Worm (Caenorhabditis elegans) whole organism, young adult: ENCODE results near the gene F22E5.6.
"Not testable (repeated sequence)": the region's sequence is repeated elsewhere in the genome, so short reads cannot be mapped to it uniquely, and the experiment has no call there.

ENCODE experiments used
- B0035.1 ChIP-seq: sonication (generic microtip); optimal IDR thresholded peaks from 2 replicates; lab custom pipeline; 2016; ENCODE audit warnings: missing genetic modification characterization, mild to moderate bottlenecking, missing compliant biosample characterization, missing genotype, missing genetic modification reagents
- C06A6.2 ChIP-seq: fragments of 200-800 bp; sonication (Bioruptor generic); conservative IDR thresholded peaks from 2 replicates; pipeline ENCODE4 v1.3.6; 2022; ENCODE audit warnings: missing genetic modification characterization, missing compliant biosample characterization
- C17E4.6 ChIP-seq: fragments of 200-800 bp; sonication (Bioruptor generic); IDR thresholded peaks from 2 replicates; pipeline ENCODE4 v1.3.6; 2022; ENCODE audit warnings: missing genetic modification reagents, missing genetic modification characterization, missing compliant biosample characterization
- F37B4.10 ChIP-seq: fragments of 200-800 bp; sonication (Bioruptor generic); IDR thresholded peaks from 2 replicates; pipeline ENCODE4 v1.3.6; 2022; ENCODE audit warnings: missing genetic modification characterization, missing compliant biosample characterization
- F49E8.2 ChIP-seq: sonication (generic microtip); optimal IDR thresholded peaks from 3 replicates; lab custom pipeline; 2017; ENCODE audit warnings: missing genetic modification characterization, mild to moderate bottlenecking, missing compliant biosample characterization, antibody characterized with exemption, moderate library complexity; ENCODE audit not compliant: insufficient read depth
- K12H6.12 ChIP-seq: fragments of 200-800 bp; sonication (Bioruptor generic); optimal IDR thresholded peaks from 2 replicates; lab custom pipeline; 2018; ENCODE audit warnings: mild to moderate bottlenecking, missing genetic modification characterization, missing compliant biosample characterization
- Y53F4B.3 ChIP-seq: fragments of 200-800 bp; sonication (Bioruptor generic); IDR thresholded peaks from 2 replicates; pipeline ENCODE4 v1.3.6; 2022; ENCODE audit warnings: missing genetic modification reagents, missing genetic modification characterization, missing compliant biosample characterization
- Y53G8AR.9 ChIP-seq: fragments of 200-800 bp; sonication (Bioruptor generic); conservative IDR thresholded peaks from 2 replicates; pipeline ENCODE4 v1.3.6; 2022; ENCODE audit warnings: missing genetic modification reagents, missing genetic modification characterization, missing compliant biosample characterization
- ZK185.1 ChIP-seq: sonication (generic microtip); optimal IDR thresholded peaks from 2 replicates; lab custom pipeline; 2016; ENCODE audit warnings: mild to moderate bottlenecking, missing genetic modification characterization, missing compliant biosample characterization; ENCODE audit not compliant: poor library complexity, severe bottlenecking
- akir-1 ChIP-seq: fragments of 200-800 bp; sonication (Bioruptor generic); optimal IDR thresholded peaks from 2 replicates; lab custom pipeline; 2018; ENCODE audit warnings: mild to moderate bottlenecking, missing genetic modification characterization, moderate library complexity, missing compliant biosample characterization
- aptf-2 ChIP-seq: fragments of 200-800 bp; sonication (Bioruptor generic); conservative IDR thresholded peaks from 2 replicates; pipeline ENCODE4 v1.3.6; 2022; ENCODE audit warnings: missing genetic modification reagents, missing genetic modification characterization, missing compliant biosample characterization
- atf-7 ChIP-seq: sonication (generic microtip); optimal IDR thresholded peaks from 2 replicates; lab custom pipeline; 2017; ENCODE audit warnings: mild to moderate bottlenecking, missing genetic modification characterization, missing compliant biosample characterization
- athp-1 ChIP-seq: sonication (generic microtip); optimal IDR thresholded peaks from 2 replicates; lab custom pipeline; 2017; ENCODE audit warnings: mild to moderate bottlenecking, missing genetic modification characterization, missing compliant biosample characterization
- attf-6 ChIP-seq: fragments of 200-800 bp; sonication (Bioruptor generic); IDR thresholded peaks from 2 replicates; pipeline ENCODE4 v1.3.6; 2022; ENCODE audit warnings: missing genetic modification reagents, missing genetic modification characterization, missing compliant biosample characterization
- bed-1 ChIP-seq: fragments of 200-800 bp; sonication (Bioruptor generic); IDR thresholded peaks from 2 replicates; pipeline ENCODE4 v1.3.6; 2022; ENCODE audit warnings: missing genetic modification reagents, missing genetic modification characterization, missing compliant biosample characterization
- die-1 ChIP-seq: sonication (generic microtip); optimal IDR thresholded peaks from 2 replicates; lab custom pipeline; 2016; ENCODE audit warnings: missing genotype, mild to moderate bottlenecking, missing genetic modification characterization, missing compliant biosample characterization
- dox-1 ChIP-seq: fragments of 200-800 bp; sonication (Bioruptor generic); IDR thresholded peaks from 2 replicates; pipeline ENCODE4 v1.3.6; 2022; ENCODE audit warnings: missing genetic modification reagents, missing genetic modification characterization, missing compliant biosample characterization
- efl-1 ChIP-seq: fragments of 150-350 bp; optimal IDR thresholded peaks from 2 replicates; lab custom pipeline; 2014; ENCODE audit warnings: missing biosample characterization, missing genetic modification reagents, missing genetic modification characterization
- egl-18 ChIP-seq: fragments of 200-800 bp; sonication (Bioruptor generic); IDR thresholded peaks from 2 replicates; pipeline ENCODE4 v1.3.6; 2022; ENCODE audit warnings: missing genetic modification reagents, missing genetic modification characterization, missing compliant biosample characterization
- ekl-4 ChIP-seq: fragments of 200-800 bp; sonication (Bioruptor generic); IDR thresholded peaks from 2 replicates; pipeline ENCODE4 v1.3.6; 2022; ENCODE audit warnings: missing genetic modification reagents, missing genetic modification characterization, missing compliant biosample characterization
- ets-4 ChIP-seq: fragments of 200-800 bp; sonication (Bioruptor generic); optimal IDR thresholded peaks from 2 replicates; lab custom pipeline; 2018; ENCODE audit warnings: mild to moderate bottlenecking, missing genetic modification characterization, missing compliant biosample characterization
- hsf-1 ChIP-seq: fragments of 200-800 bp; sonication (Bioruptor generic); IDR thresholded peaks from 2 replicates; pipeline ENCODE4 v1.3.6; 2022; ENCODE audit warnings: missing genetic modification reagents, missing genetic modification characterization, missing compliant biosample characterization
- lag-1 ChIP-seq: fragments of 200-800 bp; sonication (Bioruptor generic); IDR thresholded peaks from 2 replicates; pipeline ENCODE4 v1.3.6; 2022; ENCODE audit warnings: missing genetic modification reagents, missing genetic modification characterization, missing compliant biosample characterization
- let-526 ChIP-seq: fragments of 200-800 bp; sonication (Bioruptor generic); IDR thresholded peaks from 2 replicates; pipeline ENCODE4 v1.3.6; 2022; ENCODE audit warnings: missing genetic modification reagents, missing genetic modification characterization, missing compliant biosample characterization
- lsl-1 ChIP-seq: fragments of 200-800 bp; sonication (Bioruptor generic); optimal IDR thresholded peaks from 2 replicates; lab custom pipeline; 2018; ENCODE audit warnings: mild to moderate bottlenecking, missing genetic modification characterization, moderate library complexity, missing compliant biosample characterization
- madf-3 ChIP-seq: fragments of 200-800 bp; sonication (Bioruptor generic); IDR thresholded peaks from 2 replicates; pipeline ENCODE4 v1.3.6; 2022; ENCODE audit warnings: missing genetic modification reagents, missing genetic modification characterization, missing compliant biosample characterization
- madf-6 ChIP-seq: fragments of 200-800 bp; sonication (Bioruptor generic); IDR thresholded peaks from 2 replicates; pipeline ENCODE4 v1.3.6; 2022; ENCODE audit warnings: missing genetic modification reagents, missing genetic modification characterization, missing compliant biosample characterization
- madf-8 ChIP-seq: fragments of 200-800 bp; sonication (Bioruptor generic); conservative IDR thresholded peaks from 2 replicates; pipeline ENCODE4 v1.3.6; 2022; ENCODE audit warnings: missing genetic modification reagents, missing genetic modification characterization, missing compliant biosample characterization
- mel-28 ChIP-seq: sonication (generic microtip); optimal IDR thresholded peaks from 2 replicates; lab custom pipeline; 2016; ENCODE audit warnings: borderline replicate concordance, mild to moderate bottlenecking, missing genetic modification characterization, missing compliant biosample characterization
- nhr-80 ChIP-seq: sonication (generic microtip); optimal IDR thresholded peaks from 2 replicates; lab custom pipeline; 2016; ENCODE audit warnings: missing genetic modification characterization, missing compliant biosample characterization
- nhr-90 ChIP-seq: sonication (generic microtip); optimal IDR thresholded peaks from 2 replicates; lab custom pipeline; 2016; ENCODE audit warnings: missing genotype, mild to moderate bottlenecking, missing genetic modification characterization, missing compliant biosample characterization
- rec-8 ChIP-seq, 2 experiments: sonication (generic microtip); optimal IDR thresholded peaks; 2 replicates each; lab custom pipeline; 2016; ENCODE audit warnings: mild to moderate bottlenecking in 2 of 2, missing genetic modification characterization in 2 of 2, missing genetic modification reagents in 2 of 2, missing genotype in 2 of 2, missing biosample characterization in 1 of 2, missing compliant biosample characterization in 1 of 2, moderate library complexity in 1 of 2
- rpc-1 ChIP-seq, 2 experiments: fragments of 150-350 bp in 1 of 2; sonication (generic microtip) in 1 of 2; optimal IDR thresholded peaks; 2 replicates each; lab custom pipeline; 2014 to 2018; ENCODE audit warnings: missing biosample characterization in 1 of 2, missing genetic modification characterization in 1 of 2, missing genetic modification reagents in 1 of 2, missing genotype in 1 of 2
- sdz-38 ChIP-seq: sonication (generic microtip); optimal IDR thresholded peaks from 2 replicates; lab custom pipeline; 2016; ENCODE audit warnings: missing genotype, missing genetic modification characterization, missing compliant biosample characterization
- snpc-4 ChIP-seq, 5 experiments: fragments of 150-350 bp in 1 of 5; sonication (generic microtip) in 4 of 5; optimal IDR thresholded peaks; 2 replicates each; lab custom pipeline; 2014 to 2018; ENCODE audit warnings: missing genetic modification characterization in 5 of 5, missing biosample characterization in 3 of 5, antibody characterized with exemption in 2 of 5, mild to moderate bottlenecking in 2 of 5, missing compliant biosample characterization in 2 of 5, missing genotype in 2 of 5, moderate library complexity in 2 of 5, missing genetic modification reagents in 1 of 5
- sptf-2 ChIP-seq: fragments of 200-800 bp; sonication (Bioruptor generic); optimal IDR thresholded peaks from 2 replicates; lab custom pipeline; 2018; ENCODE audit warnings: mild to moderate bottlenecking, missing genetic modification characterization, missing compliant biosample characterization
- tbx-9 ChIP-seq: sonication (generic microtip); optimal IDR thresholded peaks from 2 replicates; lab custom pipeline; 2016; ENCODE audit warnings: borderline replicate concordance, missing genetic modification characterization, inconsistent platforms, missing compliant biosample characterization
- unc-62 ChIP-seq: fragments of 150-350 bp; optimal IDR thresholded peaks from 2 replicates; lab custom pipeline; 2014; ENCODE audit warnings: missing biosample characterization, missing genetic modification reagents, missing genetic modification characterization
- ztf-18 ChIP-seq: sonication (generic microtip); optimal IDR thresholded peaks from 2 replicates; lab custom pipeline; 2016; ENCODE audit warnings: missing genotype, mild to moderate bottlenecking, missing genetic modification characterization, missing compliant biosample characterization
- ztf-25 ChIP-seq: fragments of 200-800 bp; sonication (Bioruptor generic); IDR thresholded peaks from 2 replicates; pipeline ENCODE4 v1.3.6; 2022; ENCODE audit warnings: missing genetic modification reagents, missing genetic modification characterization, missing compliant biosample characterization
- ztf-26 ChIP-seq: sonication (generic microtip); optimal IDR thresholded peaks from 2 replicates; lab custom pipeline; 2017; ENCODE audit warnings: missing genetic modification characterization, missing compliant biosample characterization
- ztf-28 ChIP-seq: fragments of 200-800 bp; sonication (Bioruptor generic); IDR thresholded peaks from 2 replicates; pipeline ENCODE4 v1.3.6; 2022; ENCODE audit warnings: missing genetic modification reagents, missing genetic modification characterization, missing compliant biosample characterization

The F22E5.6 gene

ce11 chrII:2672320-2672719 lies 22.7 kb downstream of the F22E5.6 start, which contains the start of gene sri-57:
Gene sri-57, minus strand, starts transcription at chrII:2672420.
- TF ChIP-seq akir-1 (GFP tag; lab: Kevin White, UChicago); nhr-80 (tag; lab: Kevin White, UChicago); nhr-90 (tag; lab: Kevin White, UChicago): not testable (repeated sequence)

- TF ChIP-seq attf-6 (GFP tag; lab: Robert Waterston, UW); madf-6 (GFP tag; lab: Robert Waterston, UW); ZK185.1: not testable (repeated sequence)
Measured at ce11 chrII:2673534-2673933, 23.9 kb downstream of the F22E5.6 start, which contains the start of the genes F22E5.20 and F22E5.1. Gene F22E5.20, minus strand, starts transcription at chrII:2673634. Gene F22E5.1, plus strand, starts transcription at chrII:2673775.

DNA sequence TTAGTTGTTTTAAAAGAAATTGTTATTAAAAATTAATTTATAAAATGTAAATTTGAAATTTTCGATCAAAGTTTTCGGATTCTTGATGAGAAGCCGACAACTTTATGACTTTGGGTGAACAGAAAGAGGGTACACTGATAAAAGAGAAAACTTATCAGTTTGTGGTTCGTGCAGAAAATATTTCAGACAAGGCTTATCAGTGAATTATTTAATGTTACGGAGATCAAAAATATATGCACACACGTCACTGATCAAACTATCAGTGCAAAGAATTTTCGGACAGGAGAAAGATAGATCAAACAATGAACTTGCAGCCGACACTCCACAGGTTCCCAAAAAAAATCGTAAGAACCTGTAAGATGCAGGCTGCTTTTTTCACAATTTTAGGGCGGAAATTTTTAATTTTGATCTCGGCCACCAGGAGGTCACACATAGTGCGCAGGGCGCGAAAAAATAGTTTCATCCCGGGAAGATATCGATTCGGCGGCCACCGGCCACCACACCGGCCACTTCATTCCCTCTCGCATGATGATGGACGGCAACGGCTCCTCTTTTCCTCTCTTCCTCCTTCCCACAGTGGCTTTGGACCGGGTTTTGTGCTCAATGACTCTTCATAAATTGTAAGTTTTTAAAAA lies 28.0 kb downstream of the F22E5.6 start, which contains the start of gene F22E5.17:
F22E5.17 (plus strand) TSS at position 508 of the 635 bp plus-strand sequence.
- no peak for TF ChIP-seq bed-1 (GFP tag; lab: Robert Waterston, UW)
- no peak for TF ChIP-seq snpc-4 (GFP tag; optimal IDR thresholded peaks at IDR 0.05; lab: Kevin White, UChicago)
- TF ChIP-seq snpc-4 (tag; optimal IDR thresholded peaks at IDR 0.05; lab: Kevin White, UChicago), result peak in 1 of 4 experiments; percentile 36
- TF ChIP-seq nhr-80 (tag; lab: Kevin White, UChicago), result peak; percentile 84
- TF ChIP-seq madf-8 (GFP tag; lab: Robert Waterston, UW), result peak; percentile 62
- TF ChIP-seq F49E8.2 (tag; lab: Kevin White, UChicago), result no peak
- no peak for TF ChIP-seq rec-8 (tag; optimal IDR thresholded peaks at IDR 0.05; lab: Kevin White, UChicago)
- no peak for TF ChIP-seq sdz-38
- TF ChIP-seq Y53G8AR.9 (GFP tag; lab: Robert Waterston, UW), result no peak
- no peak for TF ChIP-seq die-1 (tag; lab: Kevin White, UChicago)
- TF ChIP-seq ets-4, result no peak
- TF ChIP-seq tbx-9 (tag; lab: Kevin White, UChicago), result no peak
- TF ChIP-seq unc-62 (GFP tag; lab: Kevin White, UChicago), result no peak
- no peak for TF ChIP-seq let-526 (GFP tag; lab: Robert Waterston, UW)
- TF ChIP-seq mel-28 (tag; lab: Kevin White, UChicago), result no peak
- TF ChIP-seq ztf-25 (GFP tag; lab: Robert Waterston, UW), result no peak
- TF ChIP-seq dox-1 (GFP tag; lab: Robert Waterston, UW), result 0 out of 2 replicates have a peak, but pooled peaks have one; percentile 17
- peak; percentile 63 for TF ChIP-seq efl-1
- TF ChIP-seq lsl-1 (GFP tag; lab: Kevin White, UChicago), result no peak
- TF ChIP-seq F37B4.10 (GFP tag; lab: Robert Waterston, UW), result no peak
- no peak for TF ChIP-seq C06A6.2 (GFP tag; lab: Robert Waterston, UW)
- TF ChIP-seq athp-1, result no peak
- TF ChIP-seq ztf-28 (GFP tag; lab: Robert Waterston, UW), result no peak
- no peak for TF ChIP-seq C17E4.6 (GFP tag; lab: Robert Waterston, UW)
- peak; percentile 77 for TF ChIP-seq aptf-2 (GFP tag; lab: Robert Waterston, UW)
- TF ChIP-seq sptf-2, result no peak
- TF ChIP-seq rpc-1 (optimal IDR thresholded peaks at IDR 0.05; lab: Kevin White, UChicago), result no peak
- TF ChIP-seq rpc-1 (tag; optimal IDR thresholded peaks at IDR 0.05; lab: Kevin White, UChicago), result no peak
- TF ChIP-seq lag-1 (GFP tag; lab: Robert Waterston, UW), result no peak
- TF ChIP-seq hsf-1 (GFP tag; lab: Robert Waterston, UW), result no peak
- peak; percentile 74 for TF ChIP-seq madf-6 (GFP tag; lab: Robert Waterston, UW)
- 0 out of 2 replicates have a peak, but pooled peaks have one; percentile 10 for TF ChIP-seq ekl-4 (GFP tag; lab: Robert Waterston, UW)
- TF ChIP-seq atf-7, result peak; percentile 36
- no peak for TF ChIP-seq B0035.1 (tag; lab: Kevin White, UChicago)
- no peak for TF ChIP-seq ztf-26 (tag; lab: Kevin White, UChicago)
- TF ChIP-seq K12H6.12 (tag; lab: Kevin White, UChicago), result no peak
- TF ChIP-seq madf-3 (GFP tag; lab: Robert Waterston, UW), result no peak
- no peak for TF ChIP-seq Y53F4B.3 (GFP tag; lab: Robert Waterston, UW)
- TF ChIP-seq egl-18 (GFP tag; lab: Robert Waterston, UW), result no peak
- no peak for TF ChIP-seq akir-1 (GFP tag; lab: Kevin White, UChicago)
- TF ChIP-seq ztf-18 (tag; lab: Kevin White, UChicago), result no peak
